Fruit fly (Drosophila melanogaster) whole organism, embryonic: ENCODE results near the gene CG31482.
A peak's percentile ranks its signal among the peaks of the same experiment; 100 is the strongest.

Source experiments
- Aef1 ChIP-seq: fragments of 200-800 bp; sonication (Bioruptor generic); IDR thresholded peaks from 3 replicates; pipeline ENCODE4 v1.3.6; 2022; ENCODE audit warnings: missing biosample characterization, missing genetic modification characterization
- BEAF-32 ChIP-seq: fragments of 200-800 bp; sonication (Bioruptor generic); optimal IDR thresholded peaks from 3 replicates; lab custom pipeline; 2017; ENCODE audit warnings: missing biosample characterization, missing genetic modification characterization, mild to moderate bottlenecking, moderate library complexity, missing genetic modification reagents
- CG1024 ChIP-seq: fragments of 200-800 bp; sonication (Bioruptor generic); IDR thresholded peaks from 2 replicates; pipeline ENCODE4 v1.3.6; 2022; ENCODE audit warnings: missing biosample characterization, missing genetic modification characterization
- CG11093 ChIP-seq: fragments of 200-800 bp; sonication (Bioruptor generic); IDR thresholded peaks from 3 replicates; pipeline ENCODE4 v1.3.6; 2022; ENCODE audit warnings: missing biosample characterization, missing genetic modification characterization
- CG11456 ChIP-seq: fragments of 200-800 bp; sonication (Bioruptor generic); IDR thresholded peaks from 3 replicates; pipeline ENCODE4 v1.3.6; 2022; ENCODE audit warnings: missing biosample characterization, missing genetic modification characterization
- CG12071 ChIP-seq: fragments of 200-800 bp; sonication (Bioruptor generic); optimal IDR thresholded peaks from 3 replicates; lab custom pipeline; 2018; ENCODE audit warnings: missing biosample characterization, mild to moderate bottlenecking, missing genetic modification characterization
- CG12299 ChIP-seq: fragments of 200-800 bp; sonication (Bioruptor generic); optimal IDR thresholded peaks from 2 replicates; lab custom pipeline; 2018; ENCODE audit warnings: missing biosample characterization, mild to moderate bottlenecking, missing genetic modification characterization
- CG13775 ChIP-seq: fragments of 200-800 bp; sonication (Bioruptor generic); optimal IDR thresholded peaks from 3 replicates; lab custom pipeline; 2017; ENCODE audit warnings: missing biosample characterization, mild to moderate bottlenecking, missing genetic modification characterization
- CG14014 ChIP-seq: fragments of 200-800 bp; sonication (Bioruptor generic); IDR thresholded peaks from 2 replicates; pipeline ENCODE4 v1.3.6; 2022; ENCODE audit warnings: missing biosample characterization, missing genetic modification characterization
- CG17359 ChIP-seq: fragments of 200-800 bp; sonication (Bioruptor generic); optimal IDR thresholded peaks from 3 replicates; lab custom pipeline; 2018; ENCODE audit warnings: missing biosample characterization, mild to moderate bottlenecking, missing genetic modification characterization, moderate library complexity
- CG18011 ChIP-seq: fragments of 200-800 bp; sonication (Bioruptor generic); optimal IDR thresholded peaks from 2 replicates; lab custom pipeline; 2017; ENCODE audit warnings: missing biosample characterization, missing genetic modification characterization, mild to moderate bottlenecking, moderate library complexity, missing genotype
- CG18262 ChIP-seq: fragments of 200-800 bp; optimal IDR thresholded peaks from 3 replicates; lab custom pipeline; 2019; ENCODE audit warnings: missing biosample characterization, mild to moderate bottlenecking, missing genetic modification characterization, moderate library complexity
- CG2129 ChIP-seq: fragments of 200-800 bp; sonication (Bioruptor generic); IDR thresholded peaks from 2 replicates; pipeline ENCODE4 v1.3.6; 2022; ENCODE audit warnings: missing biosample characterization, missing genetic modification characterization; ENCODE audit not compliant: partially characterized antibody
- CG30431 ChIP-seq: fragments of 200-800 bp; sonication (Bioruptor generic); optimal IDR thresholded peaks from 2 replicates; lab custom pipeline; 2017; ENCODE audit warnings: missing biosample characterization, missing genetic modification characterization
- CG42726 ChIP-seq: fragments of 200-800 bp; sonication (Bioruptor generic); IDR thresholded peaks from 2 replicates; pipeline ENCODE4 v1.3.6; 2022; ENCODE audit warnings: missing biosample characterization, missing genetic modification characterization; ENCODE audit not compliant: partially characterized antibody
- CG4707 ChIP-seq: fragments of 200-800 bp; sonication (Bioruptor generic); optimal IDR thresholded peaks from 2 replicates; lab custom pipeline; 2018; ENCODE audit warnings: missing biosample characterization, mild to moderate bottlenecking, missing genetic modification characterization, moderate library complexity
- CG4854 ChIP-seq: fragments of 200-800 bp; sonication (Bioruptor generic); optimal IDR thresholded peaks from 2 replicates; lab custom pipeline; 2016; ENCODE audit warnings: missing biosample characterization, missing genetic modification characterization, inconsistent platforms
- CG7963 ChIP-seq: fragments of 200-800 bp; sonication (Bioruptor generic); IDR thresholded peaks from 3 replicates; pipeline ENCODE4 v1.3.6; 2022; ENCODE audit warnings: missing biosample characterization, missing genetic modification characterization; ENCODE audit not compliant: partially characterized antibody
- CG8765 ChIP-seq: fragments of 200-800 bp; sonication (Bioruptor generic); IDR thresholded peaks from 2 replicates; pipeline ENCODE4 v1.3.6; 2022; ENCODE audit warnings: missing biosample characterization, missing genetic modification characterization
- CG8924 ChIP-seq: fragments of 200-800 bp; optimal IDR thresholded peaks from 3 replicates; lab custom pipeline; 2019; ENCODE audit warnings: missing biosample characterization, mild to moderate bottlenecking, missing genetic modification characterization, moderate library complexity
- D ChIP-seq, 2 experiments: fragments of 200-800 bp in 1 of 2; fragments of >200 bp in 1 of 2; sonication (Bioruptor generic) in 1 of 2; optimal IDR thresholded peaks; 2 replicates in 1 of 2; 3 replicates in 1 of 2; lab custom pipeline; 2017; ENCODE audit warnings: mild to moderate bottlenecking in 1 of 2, missing biosample characterization in 1 of 2, missing genetic modification characterization in 1 of 2, missing genetic modification reagents in 1 of 2
- D19A ChIP-seq: fragments of 200-800 bp; optimal IDR thresholded peaks from 3 replicates; lab custom pipeline; 2019; ENCODE audit warnings: missing biosample characterization, mild to moderate bottlenecking, missing genetic modification characterization, moderate library complexity
- Dip3 ChIP-seq: fragments of 200-800 bp; sonication (Bioruptor generic); optimal IDR thresholded peaks from 3 replicates; lab custom pipeline; 2016; ENCODE audit warnings: missing biosample characterization, missing genetic modification characterization
- Fer2 ChIP-seq: fragments of 200-800 bp; sonication (Bioruptor generic); optimal IDR thresholded peaks from 2 replicates; lab custom pipeline; 2018; ENCODE audit warnings: missing biosample characterization, mild to moderate bottlenecking, missing genetic modification characterization, moderate library complexity
- HmgD ChIP-seq: fragments of 200-800 bp; sonication (Bioruptor generic); optimal IDR thresholded peaks from 3 replicates; lab custom pipeline; 2016; ENCODE audit warnings: missing biosample characterization, missing genetic modification characterization
- Hr39 ChIP-seq: fragments of >200 bp; optimal IDR thresholded peaks from 2 replicates; lab custom pipeline; 2017
- Max ChIP-seq: fragments of 200-800 bp; sonication (Bioruptor generic); optimal IDR thresholded peaks from 2 replicates; lab custom pipeline; 2016; ENCODE audit warnings: missing biosample characterization, mild to moderate bottlenecking, missing genetic modification characterization
- Med ChIP-seq: fragments of 200-800 bp; sonication (Bioruptor generic); peaks from one replicate; lab custom pipeline; 2016; ENCODE audit warnings: missing biosample characterization, missing genetic modification characterization, mild to moderate bottlenecking, inconsistent platforms, moderate library complexity
- NK7.1 ChIP-seq: fragments of 200-800 bp; sonication (Bioruptor generic); optimal IDR thresholded peaks from 3 replicates; lab custom pipeline; 2016; ENCODE audit warnings: missing biosample characterization, missing genetic modification characterization
- Ptx1 ChIP-seq: fragments of 200-800 bp; sonication (Bioruptor generic); IDR thresholded peaks from 2 replicates; pipeline ENCODE4 v1.3.6; 2022; ENCODE audit warnings: missing biosample characterization, missing genetic modification characterization
- Ssrp ChIP-seq: fragments of 200-800 bp; sonication (Bioruptor generic); optimal IDR thresholded peaks from 2 replicates; lab custom pipeline; 2018; ENCODE audit warnings: missing biosample characterization, mild to moderate bottlenecking, missing genetic modification characterization, moderate library complexity
- Tbp ChIP-seq: fragments of >200 bp; optimal IDR thresholded peaks from 2 replicates; lab custom pipeline; 2018; ENCODE audit warnings: missing biosample characterization, missing genetic modification characterization
- Usf ChIP-seq: fragments of 200-800 bp; sonication (Bioruptor generic); optimal IDR thresholded peaks from 2 replicates; lab custom pipeline; 2017; ENCODE audit warnings: missing genotype, missing biosample characterization, missing genetic modification characterization
- Xrp1 ChIP-seq: fragments of 200-800 bp; sonication (Bioruptor generic); IDR thresholded peaks from 2 replicates; pipeline ENCODE4 v1.3.6; 2022; ENCODE audit warnings: missing biosample characterization, missing genetic modification characterization
- bowl ChIP-seq: fragments of 200-800 bp; sonication (Bioruptor generic); IDR thresholded peaks from 2 replicates; pipeline ENCODE4 v1.3.6; 2022; ENCODE audit warnings: missing biosample characterization, missing genetic modification characterization
- cas ChIP-seq: fragments of 200-800 bp; sonication (Bioruptor generic); IDR thresholded peaks from 2 replicates; pipeline ENCODE4 v1.3.6; 2022; ENCODE audit warnings: missing biosample characterization, missing genetic modification characterization
- disco-r ChIP-seq: fragments of 200-800 bp; sonication (Bioruptor generic); optimal IDR thresholded peaks from 2 replicates; lab custom pipeline; 2016; ENCODE audit warnings: missing biosample characterization, missing genetic modification characterization
- ham ChIP-seq: fragments of 200-800 bp; sonication (Bioruptor generic); IDR thresholded peaks from 2 replicates; pipeline ENCODE4 v1.3.6; 2022; ENCODE audit warnings: missing biosample characterization, missing genetic modification characterization
- hb ChIP-seq: fragments of 200-800 bp; sonication (Bioruptor generic); IDR thresholded peaks from 3 replicates; pipeline ENCODE4 v1.3.6; 2022; ENCODE audit warnings: missing biosample characterization, missing genetic modification characterization; ENCODE audit not compliant: partially characterized antibody
- hbn ChIP-seq: fragments of 200-800 bp; sonication (Bioruptor generic); IDR thresholded peaks from 2 replicates; pipeline ENCODE4 v1.3.6; 2022; ENCODE audit warnings: missing biosample characterization, missing genetic modification characterization; ENCODE audit not compliant: partially characterized antibody
- hth ChIP-seq: fragments of >200 bp; optimal IDR thresholded peaks from 2 replicates; lab custom pipeline; 2017; ENCODE audit warnings: inconsistent platforms
- lmd ChIP-seq: fragments of 200-800 bp; sonication (Bioruptor generic); IDR thresholded peaks from 2 replicates; pipeline ENCODE4 v1.3.6; 2022; ENCODE audit warnings: missing biosample characterization, missing genetic modification characterization
- nerfin-1 ChIP-seq: fragments of 200-800 bp; sonication (Bioruptor generic); optimal IDR thresholded peaks from 3 replicates; lab custom pipeline; 2019; ENCODE audit warnings: missing biosample characterization, mild to moderate bottlenecking, missing genetic modification characterization, moderate library complexity
- org-1 ChIP-seq: fragments of 200-800 bp; sonication (Bioruptor generic); optimal IDR thresholded peaks from 2 replicates; lab custom pipeline; 2017; ENCODE audit warnings: missing biosample characterization, missing genetic modification characterization
- pho ChIP-seq: fragments of 200-800 bp; sonication (Bioruptor generic); optimal IDR thresholded peaks from 2 replicates; lab custom pipeline; 2016; ENCODE audit warnings: missing biosample characterization, missing genetic modification characterization
- pita ChIP-seq: fragments of 200-800 bp; sonication (Bioruptor generic); optimal IDR thresholded peaks from 2 replicates; lab custom pipeline; 2017; ENCODE audit warnings: missing biosample characterization, mild to moderate bottlenecking, missing genetic modification characterization
- pum ChIP-seq: fragments of 200-800 bp; sonication (Bioruptor generic); optimal IDR thresholded peaks from 2 replicates; lab custom pipeline; 2016; ENCODE audit warnings: missing biosample characterization, missing genetic modification characterization
- slbo ChIP-seq: fragments of 200-800 bp; sonication (Bioruptor generic); IDR thresholded peaks from 2 replicates; pipeline ENCODE4 v1.3.6; 2022; ENCODE audit warnings: missing biosample characterization, missing genetic modification characterization
- sna ChIP-seq: fragments of 200-800 bp; sonication (Bioruptor generic); IDR thresholded peaks from 2 replicates; pipeline ENCODE4 v1.3.6; 2022; ENCODE audit warnings: missing biosample characterization, missing genetic modification characterization; ENCODE audit not compliant: partially characterized antibody
- sob ChIP-seq: fragments of 200-800 bp; sonication (Bioruptor generic); IDR thresholded peaks from 2 replicates; pipeline ENCODE4 v1.3.6; 2022; ENCODE audit warnings: missing biosample characterization, missing genetic modification characterization
- tap ChIP-seq: fragments of 200-800 bp; optimal IDR thresholded peaks from 3 replicates; lab custom pipeline; 2019; ENCODE audit warnings: missing biosample characterization, mild to moderate bottlenecking, missing genetic modification characterization, moderate library complexity
- usp ChIP-seq: fragments of >200 bp; optimal IDR thresholded peaks from 2 replicates; lab custom pipeline; 2017; ENCODE audit warnings: missing biosample characterization, missing genetic modification characterization

The CG31482 gene

DNA sequence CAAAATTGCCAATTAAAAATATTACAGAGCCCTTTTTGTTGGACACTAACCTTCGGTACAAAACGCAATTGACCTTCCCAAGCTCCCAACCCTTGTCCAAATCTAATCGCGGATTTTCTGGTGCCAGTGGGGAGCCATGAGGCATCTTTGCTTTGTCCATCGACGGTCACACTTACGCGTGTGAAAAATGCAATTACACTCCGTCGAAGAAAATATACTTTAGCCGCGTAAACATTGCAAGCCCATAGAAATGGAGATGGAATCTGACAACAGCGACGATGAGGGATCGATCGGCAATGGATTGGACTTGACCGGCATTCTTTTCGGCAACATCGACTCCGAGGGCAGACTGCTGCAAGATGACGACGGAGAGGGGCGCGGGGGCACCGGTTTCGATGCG is 45.7 kb downstream of the CG31482 start, which contains the start of gene Taf1 (continued):
- TF ChIP-seq Aef1 (GFP tag; lab: Robert Waterston, UW) (no peak), lmd (GFP tag; lab: Robert Waterston, UW) (no peak), CG13775 (GFP tag; lab: Kevin White, UChicago) (peak; percentile 82), tap (tag; lab: Kevin White, UChicago) (no peak), CG30431 (GFP tag; lab: Kevin White, UChicago) (no peak), BEAF-32 (GFP tag; lab: Kevin White, UChicago) (peak; percentile 47), ham (GFP tag; lab: Robert Waterston, UW) (no peak), Hr39 (no peak), hth (no peak), CG12071 (GFP tag; lab: Kevin White, UChicago) (no peak), CG17359 (tag; lab: Kevin White, UChicago) (no peak), Ssrp (tag; lab: Kevin White, UChicago) (no peak), pum (GFP tag; lab: Kevin White, UChicago) (no peak), CG42726 (GFP tag; lab: Robert Waterston, UW) (no peak), Med (peak; percentile 79), CG14014 (no peak), disco-r (GFP tag; lab: Kevin White, UChicago) (no peak), hbn (GFP tag; lab: Robert Waterston, UW) (no peak), cas (GFP tag; lab: Robert Waterston, UW) (no peak), Fer2 (no peak), CG1024 (GFP tag; lab: Robert Waterston, UW) (no peak), slbo (GFP tag; lab: Robert Waterston, UW) (no peak), D19A (tag; lab: Kevin White, UChicago) (no peak), Xrp1 (GFP tag; lab: Robert Waterston, UW) (no peak), CG11093 (GFP tag; lab: Robert Waterston, UW) (no peak), pita (GFP tag; lab: Kevin White, UChicago) (peak; percentile 85), CG8765 (GFP tag; lab: Robert Waterston, UW) (no peak), Dip3 (GFP tag; lab: Kevin White, UChicago) (no peak), CG2129 (GFP tag; lab: Robert Waterston, UW) (no peak), hb (GFP tag; lab: Robert Waterston, UW) (no peak), Usf (GFP tag; lab: Kevin White, UChicago) (no peak), CG7963 (GFP tag; lab: Robert Waterston, UW) (no peak), CG4854 (GFP tag; lab: Kevin White, UChicago) (no peak), CG11456 (GFP tag; lab: Robert Waterston, UW) (no peak), bowl (GFP tag; lab: Robert Waterston, UW) (no peak), Tbp (GFP tag; lab: Kevin White, UChicago) (no peak), CG18262 (no peak), HmgD (GFP tag; lab: Kevin White, UChicago) (peak; percentile 68), Max (GFP tag; lab: Kevin White, UChicago) (peak; percentile 5), usp (no peak), Ptx1 (no peak), CG18011 (GFP tag; lab: Kevin White, UChicago) (no peak), org-1 (GFP tag; lab: Kevin White, UChicago) (no peak), CG4707 (GFP tag; lab: Kevin White, UChicago) (no peak), CG12299 (tag; lab: Kevin White, UChicago) (no peak), NK7.1 (GFP tag; lab: Kevin White, UChicago) (no peak), D (optimal IDR thresholded peaks at IDR 0.05; lab: Kevin White, UChicago) (no peak), D (GFP tag; optimal IDR thresholded peaks at IDR 0.05; lab: Kevin White, UChicago) (no peak), sob (no peak), CG8924 (no peak), nerfin-1 (tag; lab: Kevin White, UChicago) (no peak), pho (GFP tag; lab: Kevin White, UChicago) (peak; percentile 10), sna (GFP tag; lab: Robert Waterston, UW) (peak; percentile 41; the same call in 1 of the 2 replicates)
